Fruit fly (Drosophila melanogaster) whole organism, embryonic: ENCODE measurements around the gene heix.

ENCODE experiments used
- Atf3 ChIP-seq: fragments of 200-800 bp; sonication (Bioruptor generic); optimal IDR thresholded peaks from 3 replicates; lab custom pipeline; 2016; ENCODE audit warnings: missing biosample characterization, missing genetic modification characterization
- BtbVII ChIP-seq: fragments of 200-800 bp; sonication (Bioruptor generic); optimal IDR thresholded peaks from 3 replicates; lab custom pipeline; 2017; ENCODE audit warnings: missing biosample characterization, mild to moderate bottlenecking, missing genetic modification characterization
- CG11398 ChIP-seq: fragments of 200-800 bp; sonication (Bioruptor generic); optimal IDR thresholded peaks from 2 replicates; lab custom pipeline; 2016; ENCODE audit warnings: missing biosample characterization, missing genetic modification characterization
- CG12104 ChIP-seq: fragments of 200-800 bp; sonication (Bioruptor generic); optimal IDR thresholded peaks from 3 replicates; lab custom pipeline; 2016; ENCODE audit warnings: missing biosample characterization, missing genetic modification characterization
- CG12236 ChIP-seq: fragments of 200-800 bp; sonication (Bioruptor generic); optimal IDR thresholded peaks from 2 replicates; lab custom pipeline; 2016; ENCODE audit warnings: missing biosample characterization, missing genetic modification characterization
- CG13624 ChIP-seq: fragments of 200-800 bp; sonication (Bioruptor generic); optimal IDR thresholded peaks from 2 replicates; lab custom pipeline; 2016; ENCODE audit warnings: missing biosample characterization, missing genetic modification characterization
- CG13775 ChIP-seq: fragments of 200-800 bp; sonication (Bioruptor generic); optimal IDR thresholded peaks from 3 replicates; lab custom pipeline; 2017; ENCODE audit warnings: missing biosample characterization, mild to moderate bottlenecking, missing genetic modification characterization
- CG15073 ChIP-seq: fragments of 200-800 bp; sonication (Bioruptor generic); optimal IDR thresholded peaks from 2 replicates; lab custom pipeline; 2016; ENCODE audit warnings: missing biosample characterization, missing genetic modification characterization
- CG15601 ChIP-seq: fragments of 200-800 bp; sonication (Bioruptor generic); optimal IDR thresholded peaks from 3 replicates; lab custom pipeline; 2019; ENCODE audit warnings: missing biosample characterization, mild to moderate bottlenecking, missing genetic modification characterization, moderate library complexity
- CG17359 ChIP-seq: fragments of 200-800 bp; sonication (Bioruptor generic); optimal IDR thresholded peaks from 3 replicates; lab custom pipeline; 2018; ENCODE audit warnings: missing biosample characterization, mild to moderate bottlenecking, missing genetic modification characterization, moderate library complexity
- CG2202 ChIP-seq: fragments of 200-800 bp; sonication (Bioruptor generic); optimal IDR thresholded peaks from 2 replicates; lab custom pipeline; 2018; ENCODE audit warnings: missing biosample characterization, mild to moderate bottlenecking, missing genetic modification characterization
- CG3281 ChIP-seq: fragments of 200-800 bp; sonication (Bioruptor generic); optimal IDR thresholded peaks from 3 replicates; lab custom pipeline; 2017; ENCODE audit warnings: missing biosample characterization, mild to moderate bottlenecking, missing genetic modification characterization
- CG4282 ChIP-seq: fragments of 200-800 bp; sonication (Bioruptor generic); optimal IDR thresholded peaks from 2 replicates; lab custom pipeline; 2016; ENCODE audit warnings: missing biosample characterization, missing genetic modification characterization
- CG4424 ChIP-seq: fragments of 200-800 bp; sonication (Bioruptor generic); optimal IDR thresholded peaks from 3 replicates; lab custom pipeline; 2016; ENCODE audit warnings: missing biosample characterization, missing genetic modification characterization
- CG4820 ChIP-seq: fragments of 200-800 bp; sonication (Bioruptor generic); optimal IDR thresholded peaks from 3 replicates; lab custom pipeline; 2016; ENCODE audit warnings: missing biosample characterization, missing genetic modification characterization
- CG6254 ChIP-seq: fragments of 200-800 bp; sonication (Bioruptor generic); optimal IDR thresholded peaks from 3 replicates; lab custom pipeline; 2017; ENCODE audit warnings: mild to moderate bottlenecking, missing biosample characterization, missing genetic modification reagents, missing genetic modification characterization
- CG6654 ChIP-seq: fragments of 200-800 bp; sonication (Bioruptor generic); optimal IDR thresholded peaks from 2 replicates; lab custom pipeline; 2017; ENCODE audit warnings: missing biosample characterization, mild to moderate bottlenecking, missing genetic modification characterization
- CG6765 ChIP-seq: fragments of 200-800 bp; sonication (Bioruptor generic); optimal IDR thresholded peaks from 3 replicates; lab custom pipeline; 2017; ENCODE audit warnings: missing biosample characterization, mild to moderate bottlenecking, missing genetic modification characterization
- CG7745 ChIP-seq: fragments of 200-800 bp; sonication (Bioruptor generic); optimal IDR thresholded peaks from 2 replicates; lab custom pipeline; 2018; ENCODE audit warnings: missing biosample characterization, mild to moderate bottlenecking, missing genetic modification characterization, moderate library complexity
- CG9215 ChIP-seq: fragments of 200-800 bp; sonication (Bioruptor generic); IDR thresholded peaks from 2 replicates; pipeline ENCODE4 v1.3.6; 2022; ENCODE audit warnings: missing biosample characterization, missing genetic modification characterization
- Fer3 ChIP-seq: fragments of 200-800 bp; sonication (Bioruptor generic); optimal IDR thresholded peaks from 2 replicates; lab custom pipeline; 2018; ENCODE audit warnings: missing biosample characterization, mild to moderate bottlenecking, missing genetic modification characterization, moderate library complexity
- H15 ChIP-seq: fragments of 200-800 bp; sonication (Bioruptor generic); IDR thresholded peaks from 3 replicates; pipeline ENCODE4 v1.3.6; 2022; ENCODE audit warnings: missing biosample characterization, missing genetic modification characterization
- HmgD ChIP-seq: fragments of 200-800 bp; sonication (Bioruptor generic); optimal IDR thresholded peaks from 3 replicates; lab custom pipeline; 2016; ENCODE audit warnings: missing biosample characterization, missing genetic modification characterization
- Hr3 ChIP-seq: fragments of 200-800 bp; sonication (Bioruptor generic); optimal IDR thresholded peaks from 3 replicates; lab custom pipeline; 2016; ENCODE audit warnings: missing biosample characterization, missing genetic modification characterization
- Hr51 ChIP-seq, 2 experiments: fragments of 200-800 bp; sonication (Bioruptor generic); optimal IDR thresholded peaks; 2 replicates in 1 of 2; 3 replicates in 1 of 2; lab custom pipeline; 2016 to 2018; ENCODE audit warnings: missing biosample characterization in 2 of 2, missing genetic modification characterization in 2 of 2, mild to moderate bottlenecking in 1 of 2, moderate library complexity in 1 of 2
- Lpt ChIP-seq: fragments of >200 bp; optimal IDR thresholded peaks from 2 replicates; lab custom pipeline; 2018; ENCODE audit warnings: missing biosample characterization, missing genetic modification characterization
- MTF-1 ChIP-seq: fragments of 200-800 bp; sonication (Bioruptor generic); optimal IDR thresholded peaks from 2 replicates; lab custom pipeline; 2018; ENCODE audit warnings: missing biosample characterization, mild to moderate bottlenecking, missing genetic modification characterization, borderline replicate concordance
- Meics ChIP-seq: fragments of 200-800 bp; sonication (Bioruptor generic); optimal IDR thresholded peaks from 2 replicates; lab custom pipeline; 2017; ENCODE audit warnings: missing biosample characterization, mild to moderate bottlenecking, missing genetic modification characterization
- Pdp1 ChIP-seq, 2 experiments: fragments of 200-800 bp; sonication (Bioruptor generic); optimal IDR thresholded peaks; 3 replicates each; lab custom pipeline; 2016; ENCODE audit warnings: missing biosample characterization in 2 of 2, missing genetic modification characterization in 2 of 2, mild to moderate bottlenecking in 1 of 2, moderate library complexity in 1 of 2
- Ptx1 ChIP-seq: fragments of 200-800 bp; sonication (Bioruptor generic); IDR thresholded peaks from 2 replicates; pipeline ENCODE4 v1.3.6; 2022; ENCODE audit warnings: missing biosample characterization, missing genetic modification characterization
- Side ChIP-seq: fragments of 200-800 bp; sonication (Bioruptor generic); optimal IDR thresholded peaks from 2 replicates; lab custom pipeline; 2016; ENCODE audit warnings: missing biosample characterization, missing genetic modification characterization
- Taf1 ChIP-seq: fragments of 200-800 bp; sonication (Bioruptor generic); IDR thresholded peaks from 2 replicates; pipeline ENCODE4 v1.3.6; 2022; ENCODE audit warnings: missing biosample characterization, missing genetic modification characterization
- bbx ChIP-seq: fragments of 200-800 bp; sonication (Bioruptor generic); IDR thresholded peaks from 2 replicates; pipeline ENCODE4 v1.3.6; 2022; ENCODE audit warnings: missing biosample characterization, missing genetic modification characterization; ENCODE audit not compliant: partially characterized antibody
- bowl ChIP-seq: fragments of 200-800 bp; sonication (Bioruptor generic); IDR thresholded peaks from 2 replicates; pipeline ENCODE4 v1.3.6; 2022; ENCODE audit warnings: missing biosample characterization, missing genetic modification characterization
- emc ChIP-seq: fragments of 200-800 bp; sonication (Bioruptor generic); optimal IDR thresholded peaks from 2 replicates; lab custom pipeline; 2016; ENCODE audit warnings: missing biosample characterization, missing genetic modification characterization
- fu2 ChIP-seq: fragments of 200-800 bp; sonication (Bioruptor generic); optimal IDR thresholded peaks from 2 replicates; lab custom pipeline; 2016; ENCODE audit warnings: missing biosample characterization, missing genetic modification characterization
- hb ChIP-seq: fragments of 200-800 bp; sonication (Bioruptor generic); IDR thresholded peaks from 3 replicates; pipeline ENCODE4 v1.3.6; 2022; ENCODE audit warnings: missing biosample characterization, missing genetic modification characterization; ENCODE audit not compliant: partially characterized antibody
- oc ChIP-seq: fragments of 200-800 bp; sonication (Bioruptor generic); optimal IDR thresholded peaks from 2 replicates; lab custom pipeline; 2018; ENCODE audit warnings: missing biosample characterization, mild to moderate bottlenecking, missing genetic modification characterization, moderate library complexity
- otp ChIP-seq: fragments of 200-800 bp; sonication (Bioruptor generic); IDR thresholded peaks from 3 replicates; pipeline ENCODE4, ENCODE4 v1.3.6; 2022; ENCODE audit warnings: missing biosample characterization, missing genetic modification characterization
- pnt ChIP-seq: fragments of 200-800 bp; sonication (Bioruptor generic); optimal IDR thresholded peaks from 3 replicates; lab custom pipeline; 2016; ENCODE audit warnings: missing biosample characterization, missing genetic modification characterization
- pros ChIP-seq: fragments of 200-800 bp; sonication (Bioruptor generic); optimal IDR thresholded peaks from 3 replicates; lab custom pipeline; 2019; ENCODE audit warnings: missing biosample characterization, mild to moderate bottlenecking, missing genetic modification characterization, moderate library complexity
- salm ChIP-seq: fragments of 200-800 bp; sonication (Bioruptor generic); optimal IDR thresholded peaks from 2 replicates; lab custom pipeline; 2018; ENCODE audit warnings: missing biosample characterization, mild to moderate bottlenecking, missing genetic modification characterization
- slou ChIP-seq: fragments of 200-800 bp; sonication (Bioruptor generic); optimal IDR thresholded peaks from 3 replicates; lab custom pipeline; 2016; ENCODE audit warnings: missing biosample characterization, missing genetic modification characterization
- tin ChIP-seq: fragments of 200-800 bp; sonication (Bioruptor generic); optimal IDR thresholded peaks from 3 replicates; lab custom pipeline; 2016; ENCODE audit warnings: missing biosample characterization, missing genetic modification characterization
- tna ChIP-seq: fragments of 200-800 bp; sonication (Bioruptor generic); IDR thresholded peaks from 2 replicates; pipeline ENCODE4 v1.3.6; 2022; ENCODE audit warnings: missing biosample characterization, missing genetic modification characterization; ENCODE audit not compliant: partially characterized antibody
- trh ChIP-seq: fragments of 200-800 bp; sonication (Bioruptor generic); optimal IDR thresholded peaks from 2 replicates; lab custom pipeline; 2016; ENCODE audit warnings: missing biosample characterization, missing genetic modification characterization
- wor ChIP-seq: fragments of 200-800 bp; sonication (Bioruptor generic); IDR thresholded peaks from 2 replicates; pipeline ENCODE4 v1.3.6; 2022; ENCODE audit warnings: missing biosample characterization, missing genetic modification characterization
- yki ChIP-seq: fragments of >200 bp; optimal IDR thresholded peaks from 3 replicates; lab custom pipeline; 2018
- zen ChIP-seq: fragments of 200-800 bp; sonication (Bioruptor generic); optimal IDR thresholded peaks from 3 replicates; lab custom pipeline; 2018; ENCODE audit warnings: missing biosample characterization, mild to moderate bottlenecking, missing genetic modification characterization, moderate library complexity
- zfh2 ChIP-seq: fragments of 200-800 bp; sonication (Bioruptor generic); optimal IDR thresholded peaks from 2 replicates; lab custom pipeline; 2016; ENCODE audit warnings: missing biosample characterization, missing genetic modification characterization

Gene heix

DNA sequence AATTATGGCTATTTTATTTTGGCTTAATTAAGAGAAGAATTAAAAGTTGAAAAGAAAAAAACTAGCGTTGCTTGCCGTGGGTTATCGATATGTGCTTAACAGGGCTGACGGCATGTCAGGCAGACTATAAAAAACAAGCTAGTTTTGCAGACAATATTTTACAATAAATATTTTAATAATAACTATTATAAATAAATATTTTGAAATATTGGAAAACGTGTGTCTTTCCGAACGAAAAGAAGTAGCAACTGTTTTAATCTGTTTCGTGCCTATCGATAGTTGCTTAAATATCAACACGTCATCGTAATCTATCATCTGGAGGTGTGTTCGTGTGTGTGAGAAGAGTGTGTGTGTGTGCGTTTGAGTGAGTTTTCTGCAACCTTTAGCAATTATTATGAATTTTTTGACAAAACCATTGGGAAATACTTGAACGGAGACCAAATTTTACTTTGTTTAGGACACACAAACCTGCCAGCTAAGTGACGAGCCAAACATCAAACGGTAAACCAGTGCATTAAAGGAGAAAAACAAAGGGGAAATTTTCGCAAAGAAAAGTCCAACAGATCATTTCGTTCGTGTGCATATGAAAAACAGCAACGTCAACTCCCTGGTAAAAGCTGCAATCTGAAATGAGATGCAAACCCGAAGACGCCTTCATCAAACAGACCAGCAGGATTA, 7.5 kb upstream of the heix start, which contains the start of the genes CG5861 and Syx5 (continued):
- TF ChIP-seq Fer3 (tag; lab: Kevin White, UChicago) = peak; percentile 60
- peak in 1 of 2 experiments; percentile 42 for TF ChIP-seq Pdp1 (GFP tag; optimal IDR thresholded peaks at IDR 0.05; lab: Kevin White, UChicago)
- TF ChIP-seq zen (tag; lab: Kevin White, UChicago) = peak; percentile 73
- TF ChIP-seq CG4424 (GFP tag; lab: Kevin White, UChicago) = peak; percentile 53
- TF ChIP-seq pros (GFP tag; lab: Kevin White, UChicago) = no peak
- peak; percentile 64 for TF ChIP-seq CG13775 (GFP tag; lab: Kevin White, UChicago)
- no peak for TF ChIP-seq wor (GFP tag; lab: Robert Waterston, UW)
- no peak for TF ChIP-seq Atf3 (GFP tag; lab: Kevin White, UChicago)
- TF ChIP-seq CG4820 (GFP tag; lab: Kevin White, UChicago) = peak; percentile 17
- no peak for TF ChIP-seq CG6654 (GFP tag; lab: Kevin White, UChicago)
- peak; percentile 38 for TF ChIP-seq BtbVII (GFP tag; lab: Kevin White, UChicago)
- TF ChIP-seq tna (GFP tag; lab: Robert Waterston, UW) = peak; percentile 79
- TF ChIP-seq oc (tag; lab: Kevin White, UChicago) = no peak
- TF ChIP-seq Hr3 (GFP tag; lab: Kevin White, UChicago) = peak; percentile 65
- no peak; the same call in 1 of the 2 replicates for TF ChIP-seq CG9215 (GFP tag; lab: Robert Waterston, UW)
- no peak for TF ChIP-seq trh
- TF ChIP-seq fu2 (GFP tag; lab: Kevin White, UChicago) = no peak
- peak; percentile 18 for TF ChIP-seq CG2202 (tag; lab: Kevin White, UChicago)
- no peak for TF ChIP-seq CG11398 (GFP tag; lab: Kevin White, UChicago)
- no peak for TF ChIP-seq slou (GFP tag; lab: Kevin White, UChicago)
- no peak; the same call in none of the 2 replicates for TF ChIP-seq bbx (GFP tag; lab: Robert Waterston, UW)
- no peak for TF ChIP-seq CG12236 (GFP tag; lab: Kevin White, UChicago)
- no peak for TF ChIP-seq CG13624 (GFP tag; lab: Kevin White, UChicago)
- TF ChIP-seq yki (lab: Kevin White, UChicago) = no peak
- no peak for TF ChIP-seq emc (GFP tag; lab: Kevin White, UChicago)
- no peak for TF ChIP-seq CG6254
- TF ChIP-seq hb (GFP tag; lab: Robert Waterston, UW) = peak; percentile 70; the same call in 1 of the 3 replicates
- TF ChIP-seq H15 = 0 out of 3 replicates have a peak, but pooled peaks have one; percentile 48
- TF ChIP-seq bowl = no peak
- TF ChIP-seq CG12104 (GFP tag; lab: Kevin White, UChicago) = no peak
- no peak for TF ChIP-seq Taf1
- TF ChIP-seq MTF-1 = no peak
- no peak for TF ChIP-seq Hr51 (GFP tag; optimal IDR thresholded peaks at IDR 0.05; lab: Kevin White, UChicago)
- TF ChIP-seq Ptx1 = peak; percentile 64
- TF ChIP-seq salm (tag; lab: Kevin White, UChicago) = peak; percentile 45
- no peak for TF ChIP-seq CG4282
- peak; percentile 28 for TF ChIP-seq zfh2
- TF ChIP-seq CG7745 (tag; lab: Kevin White, UChicago) = peak; percentile 80
- peak; percentile 69 for TF ChIP-seq CG15601 (tag; lab: Kevin White, UChicago)
- TF ChIP-seq CG3281 = peak; percentile 61
- TF ChIP-seq CG15073 = no peak
- no peak for TF ChIP-seq otp (GFP tag; lab: Robert Waterston, UW)
- peak; percentile 65 for TF ChIP-seq Meics (GFP tag; lab: Kevin White, UChicago)
- peak; percentile 33 for TF ChIP-seq tin
- TF ChIP-seq HmgD (GFP tag; lab: Kevin White, UChicago) = no peak
- no peak for TF ChIP-seq Side
- TF ChIP-seq pnt (GFP tag; lab: Kevin White, UChicago) = no peak
- no peak for TF ChIP-seq Lpt (GFP tag; lab: Kevin White, UChicago)
- TF ChIP-seq CG17359 (tag; lab: Kevin White, UChicago) = peak; percentile 93
- peak; percentile 17 for TF ChIP-seq CG6765 (GFP tag; lab: Kevin White, UChicago)
